Worm (Caenorhabditis elegans) whole organism, L4 larva: ENCODE results near the gene F07A11.4.

Experiments used
- F44E2.7 ChIP-seq: fragments of 200-800 bp; sonication (Bioruptor generic); IDR thresholded peaks from 2 replicates; pipeline ENCODE4 v2.1.2; 2022; ENCODE audit warnings: missing genetic modification characterization, missing compliant biosample characterization
- ama-1 ChIP-seq: fragments of 150-350 bp; optimal IDR thresholded peaks from 2 replicates; lab custom pipeline; 2014; ENCODE audit warnings: inconsistent platforms, mixed read lengths
- arid-1 ChIP-seq: fragments of 200-800 bp; sonication (Bioruptor generic); conservative IDR thresholded peaks from 2 replicates; pipeline ENCODE4 v1.3.6; 2022; ENCODE audit warnings: missing genetic modification reagents, missing genetic modification characterization, missing compliant biosample characterization
- dpl-1 ChIP-seq: fragments of 150-350 bp; optimal IDR thresholded peaks from 2 replicates; lab custom pipeline; 2014; ENCODE audit warnings: missing biosample characterization, missing genetic modification reagents, missing genetic modification characterization
- nhr-11 ChIP-seq: fragments of 150-350 bp; optimal IDR thresholded peaks from 2 replicates; lab custom pipeline; 2014; ENCODE audit warnings: missing biosample characterization, missing genetic modification characterization

ce11 chrII:11644535-11644934 lies 43.7 kb downstream of the F07A11.4 start:
- TF ChIP-seq ama-1 (no peak), F44E2.7 (no peak), arid-1 (GFP tag; lab: Robert Waterston, UW) (no peak), dpl-1 (GFP tag; lab: Kevin White, UChicago) (no peak), nhr-11 (tag; lab: Kevin White, UChicago) (no peak)
